Worm (Caenorhabditis elegans): ENCODE results near the gene idpb-1.
A peak's percentile ranks its signal among the peaks of the same experiment; 100 is the strongest.

The idpb-1 gene

ce11 chrII:5056254-5056653, 45.5 kb upstream of the idpb-1 start:
- TF ChIP-seq nhr-43 (tag; optimal IDR thresholded peaks at IDR 0.05; ENCODE audit: poor library complexity, severe bottlenecking) (no peak), elt-2 (tag; optimal IDR thresholded peaks at IDR 0.05) (peak; percentile 2)

ce11 chrII:5057315-5057714, 44.5 kb upstream of the idpb-1 start:
- TF ChIP-seq egl-5 (tag; optimal IDR thresholded peaks at IDR 0.05) (peak; percentile 61), nhr-43 (tag; optimal IDR thresholded peaks at IDR 0.05; ENCODE audit: poor library complexity, severe bottlenecking) (peak; percentile 84), tbx-2 (tag; optimal IDR thresholded peaks at IDR 0.05) (peak; percentile 51), hmg-11 (tag; optimal IDR thresholded peaks at IDR 0.05) (peak; percentile 67), mml-1 (tag; optimal IDR thresholded peaks at IDR 0.05) (no peak), nhr-25 (tag; optimal IDR thresholded peaks at IDR 0.05) (peak; percentile 79), pha-4 (tag; optimal IDR thresholded peaks at IDR 0.05) (peak; percentile 73), ceh-9 (tag; optimal IDR thresholded peaks at IDR 0.05) (no peak), lin-39 (tag; optimal IDR thresholded peaks at IDR 0.05) (peak; percentile 21), snpc-4 (tag; optimal IDR thresholded peaks at IDR 0.05) (peak; percentile 99), lin-15B (tag; optimal IDR thresholded peaks at IDR 0.05) (peak; percentile 37), mdl-1 (tag; optimal IDR thresholded peaks at IDR 0.05) (no peak), eor-1 (tag; optimal IDR thresholded peaks at IDR 0.05) (no peak), nhr-23 (tag; optimal IDR thresholded peaks at IDR 0.05) (peak; percentile 46), elt-2 (tag; optimal IDR thresholded peaks at IDR 0.05) (peak; percentile 90), nfya-1 (tag; optimal IDR thresholded peaks at IDR 0.05; ENCODE audit: insufficient read depth) (peak; percentile 43), lsy-12 (tag; optimal IDR thresholded peaks at IDR 0.05) (peak; percentile 71), pqm-1 (tag; optimal IDR thresholded peaks at IDR 0.05) (peak; percentile 9), jun-1 (tag; optimal IDR thresholded peaks at IDR 0.05) (peak; percentile 9)

- TF ChIP-seq elt-3 (tag; optimal IDR thresholded peaks at IDR 0.05) = no peak
- TF ChIP-seq nhr-12 (tag; optimal IDR thresholded peaks at IDR 0.05) = no peak
- TF ChIP-seq eor-1 (tag; optimal IDR thresholded peaks at IDR 0.05) = no peak
- TF ChIP-seq R02D3.7 (tag; optimal IDR thresholded peaks at IDR 0.05) = no peak
- no peak for TF ChIP-seq ceh-9 (tag; optimal IDR thresholded peaks at IDR 0.05)
- TF ChIP-seq nhr-237 (tag; optimal IDR thresholded peaks at IDR 0.05) = no peak
- TF ChIP-seq ceh-82 (tag; optimal IDR thresholded peaks at IDR 0.05) = no peak
- no peak for TF ChIP-seq lin-39 (tag; optimal IDR thresholded peaks at IDR 0.05)
- TF ChIP-seq pha-4 (tag; optimal IDR thresholded peaks at IDR 0.05) = no peak
- no peak for TF ChIP-seq daf-12 (tag; optimal IDR thresholded peaks at IDR 0.05)
- no peak for TF ChIP-seq nhr-43 (tag; optimal IDR thresholded peaks at IDR 0.05; ENCODE audit: poor library complexity, severe bottlenecking)
- no peak for TF ChIP-seq tbx-2 (tag; optimal IDR thresholded peaks at IDR 0.05)
- TF ChIP-seq nhr-76 (tag; optimal IDR thresholded peaks at IDR 0.05) = no peak
These were observed 43.7 kb upstream of the idpb-1 start, which contains the start of gene C27A2.12 for ce11 chrII:5058036-5058435. Gene C27A2.12, minus strand, starts transcription at chrII:5058136.

- no peak for TF ChIP-seq tbx-2 (tag; optimal IDR thresholded peaks at IDR 0.05)
- no peak for TF ChIP-seq pha-4 (tag; optimal IDR thresholded peaks at IDR 0.05)
- no peak for TF ChIP-seq daf-12 (tag; optimal IDR thresholded peaks at IDR 0.05)
- TF ChIP-seq skn-1 (tag; optimal IDR thresholded peaks at IDR 0.05) = no peak
- no peak for TF ChIP-seq nhr-77 (tag; optimal IDR thresholded peaks at IDR 0.05)
- TF ChIP-seq nhr-11 (tag; optimal IDR thresholded peaks at IDR 0.05) = no peak
- TF ChIP-seq nhr-12 (tag; optimal IDR thresholded peaks at IDR 0.05) = no peak
- no peak for TF ChIP-seq egl-27 (tag; optimal IDR thresholded peaks at IDR 0.05)
- TF ChIP-seq fos-1 (tag; optimal IDR thresholded peaks at IDR 0.05) = no peak
- no peak for TF ChIP-seq nhr-43 (tag; optimal IDR thresholded peaks at IDR 0.05; ENCODE audit: poor library complexity, severe bottlenecking)
- no peak for TF ChIP-seq nhr-25 (tag; optimal IDR thresholded peaks at IDR 0.05)
- no peak for TF ChIP-seq pqm-1 (tag; optimal IDR thresholded peaks at IDR 0.05)
- TF ChIP-seq elt-2 (tag; optimal IDR thresholded peaks at IDR 0.05) = no peak
- TF ChIP-seq nhr-23 (tag; optimal IDR thresholded peaks at IDR 0.05) = no peak
- TF ChIP-seq nhr-67 (tag; optimal IDR thresholded peaks at IDR 0.05) = no peak
- no peak for TF ChIP-seq nhr-76 (tag; optimal IDR thresholded peaks at IDR 0.05)
- TF ChIP-seq ceh-9 (tag; optimal IDR thresholded peaks at IDR 0.05) = no peak
- no peak for TF ChIP-seq lsy-12 (tag; optimal IDR thresholded peaks at IDR 0.05)
These were observed 41.1 kb upstream of the idpb-1 start, which contains the start of gene pho-12 for ce11 chrII:5060719-5061118. Gene pho-12, minus strand, starts transcription at chrII:5060819.

DNA sequence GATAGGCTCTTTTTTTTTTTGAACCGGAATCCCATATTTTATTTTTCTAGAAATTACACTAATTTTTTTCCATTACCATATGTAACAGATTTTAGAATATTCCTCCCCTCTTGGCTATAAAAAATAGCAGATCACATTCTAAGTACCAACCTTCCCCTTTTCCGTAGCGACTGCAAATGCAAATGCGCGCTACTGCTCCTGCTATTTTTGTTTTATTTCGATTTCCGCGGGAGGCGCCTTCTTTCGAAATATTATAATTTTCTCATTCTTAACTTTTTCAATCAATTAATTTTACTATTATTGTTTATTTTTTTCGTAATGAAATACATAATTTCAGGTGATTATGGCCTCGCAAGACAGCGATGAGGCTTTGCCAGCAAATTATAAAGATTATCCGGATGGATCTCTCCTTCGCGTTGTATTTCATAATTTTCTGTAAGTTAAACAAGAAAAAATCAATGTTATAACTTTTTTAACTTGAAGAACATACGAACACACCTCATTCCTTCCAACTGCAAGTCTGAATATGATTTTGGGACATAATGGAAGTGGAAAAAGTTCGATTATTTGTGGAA, 39.9 kb upstream of the idpb-1 start, which contains the start of gene smc-5:
Gene smc-5, plus strand, starts transcription at position 332 of the 575 bp plus-strand sequence.
- TF ChIP-seq aly-2 (tag; optimal IDR thresholded peaks at IDR 0.05) (no peak), daf-12 (tag; optimal IDR thresholded peaks at IDR 0.05) (no peak), nhr-67 (tag; optimal IDR thresholded peaks at IDR 0.05) (no peak), egl-27 (tag; optimal IDR thresholded peaks at IDR 0.05) (no peak), ceh-28 (tag; optimal IDR thresholded peaks at IDR 0.05) (no peak), fos-1 (tag; optimal IDR thresholded peaks at IDR 0.05) (no peak), pha-4 (tag; optimal IDR thresholded peaks at IDR 0.05) (no peak), nfya-1 (tag; optimal IDR thresholded peaks at IDR 0.05; ENCODE audit: insufficient read depth) (peak; percentile 81), sea-2 (GFP tag; optimal IDR thresholded peaks at IDR 0.05) (no peak), egl-5 (tag; optimal IDR thresholded peaks at IDR 0.05) (peak; percentile 74), lsy-12 (tag; optimal IDR thresholded peaks at IDR 0.05) (no peak), jun-1 (tag; optimal IDR thresholded peaks at IDR 0.05) (peak; percentile 2), nhr-12 (tag; optimal IDR thresholded peaks at IDR 0.05) (no peak), lin-39 (tag; optimal IDR thresholded peaks at IDR 0.05) (peak; percentile 16), nhr-76 (tag; optimal IDR thresholded peaks at IDR 0.05) (no peak), nhr-77 (tag; optimal IDR thresholded peaks at IDR 0.05) (no peak), fkh-10 (GFP tag; optimal IDR thresholded peaks at IDR 0.05) (peak; percentile 13), nhr-25 (tag; optimal IDR thresholded peaks at IDR 0.05) (no peak), R02D3.7 (tag; optimal IDR thresholded peaks at IDR 0.05) (peak; percentile 23), mdl-1 (tag; optimal IDR thresholded peaks at IDR 0.05) (no peak), skn-1 (tag; optimal IDR thresholded peaks at IDR 0.05) (peak; percentile 57), ztf-11 (tag; optimal IDR thresholded peaks at IDR 0.05) (no peak), nhr-11 (tag; optimal IDR thresholded peaks at IDR 0.05) (no peak), nhr-23 (tag; optimal IDR thresholded peaks at IDR 0.05) (peak; percentile 80), fkh-2 (tag; optimal IDR thresholded peaks at IDR 0.05) (no peak), lin-15B (tag; optimal IDR thresholded peaks at IDR 0.05) (peak; percentile 90), ceh-82 (tag; optimal IDR thresholded peaks at IDR 0.05) (no peak), tbx-2 (tag; optimal IDR thresholded peaks at IDR 0.05) (no peak)

Data from whole organism, L3 larva.